Worm (Caenorhabditis elegans) whole organism, L1 larva: ENCODE results near the gene unc-51.
A peak's percentile ranks its signal among the peaks of the same experiment; 100 is the strongest.

Source experiments
- C04F5.9 ChIP-seq: sonication (generic microtip); optimal IDR thresholded peaks from 2 replicates; lab custom pipeline; 2016; ENCODE audit warnings: missing genetic modification characterization, missing compliant biosample characterization
- C16A3.4 ChIP-seq: fragments of 150-350 bp; optimal IDR thresholded peaks from 2 replicates; lab custom pipeline; 2014; ENCODE audit warnings: missing biosample characterization, missing genetic modification characterization
- alr-1 ChIP-seq: fragments of 200-800 bp; sonication (Bioruptor generic); optimal IDR thresholded peaks from 2 replicates; lab custom pipeline; 2018; ENCODE audit warnings: borderline replicate concordance, mild to moderate bottlenecking, missing genetic modification characterization, missing compliant biosample characterization
- aly-2 ChIP-seq: fragments of 150-350 bp; optimal IDR thresholded peaks from 2 replicates; lab custom pipeline; 2014; ENCODE audit warnings: missing biosample characterization, missing genetic modification characterization
- ama-1 ChIP-seq: fragments of 150-350 bp; optimal IDR thresholded peaks from 2 replicates; lab custom pipeline; 2014
- blmp-1 ChIP-seq: fragments of 150-350 bp; optimal IDR thresholded peaks from 2 replicates; lab custom pipeline; 2014; ENCODE audit warnings: missing biosample characterization, missing genetic modification characterization
- ceh-88 ChIP-seq: fragments of 200-800 bp; sonication (Bioruptor generic); IDR thresholded peaks from 2 replicates; pipeline ENCODE4 v1.3.6; 2022; ENCODE audit warnings: missing genetic modification characterization, missing compliant biosample characterization
- dsc-1 ChIP-seq: sonication (generic microtip); optimal IDR thresholded peaks from 2 replicates; lab custom pipeline; 2016; ENCODE audit warnings: mild to moderate bottlenecking, missing genetic modification characterization, missing compliant biosample characterization
- efl-1 ChIP-seq, 4 experiments: fragments of 150-350 bp; optimal IDR thresholded peaks in 3 of 4; peaks in 1 of 4; 1 replicate in 1 of 4; 2 replicates in 3 of 4; lab custom pipeline; 2014; ENCODE audit warnings: missing biosample characterization in 2 of 4, missing genetic modification characterization in 2 of 4, missing genetic modification reagents in 2 of 4
- elt-2 ChIP-seq: sonication (generic microtip); optimal IDR thresholded peaks from 2 replicates; lab custom pipeline; 2016; ENCODE audit warnings: missing genetic modification characterization, mild to moderate bottlenecking, inconsistent platforms, missing compliant biosample characterization, missing genetic modification reagents
- fkh-4 ChIP-seq: sonication (generic microtip); optimal IDR thresholded peaks from 2 replicates; lab custom pipeline; 2016; ENCODE audit warnings: missing compliant biosample characterization, missing genetic modification characterization, borderline replicate concordance
- fkh-8 ChIP-seq: sonication (generic microtip); optimal IDR thresholded peaks from 2 replicates; lab custom pipeline; 2016; ENCODE audit warnings: mild to moderate bottlenecking, missing genetic modification characterization, missing compliant biosample characterization
- hlh-17 ChIP-seq: fragments of 200-800 bp; sonication (Bioruptor generic); optimal IDR thresholded peaks from 2 replicates; lab custom pipeline; 2018; ENCODE audit warnings: missing genetic modification characterization, mild to moderate bottlenecking, missing compliant biosample characterization, moderate library complexity, borderline replicate concordance
- hlh-4 ChIP-seq: sonication (generic microtip); optimal IDR thresholded peaks from 2 replicates; lab custom pipeline; 2016; ENCODE audit warnings: mild to moderate bottlenecking, missing genetic modification characterization, missing compliant biosample characterization
- isw-1 ChIP-seq: fragments of 200-800 bp; sonication (Bioruptor generic); IDR thresholded peaks from 2 replicates; pipeline ENCODE4 v1.3.6; 2022; ENCODE audit warnings: missing genetic modification characterization, missing compliant biosample characterization
- lin-15B ChIP-seq: fragments of 150-350 bp; sonication (generic microtip); optimal IDR thresholded peaks from 3 replicates; lab custom pipeline; 2014; ENCODE audit warnings: missing biosample characterization, missing genetic modification characterization
- mab-9 ChIP-seq: fragments of 200-800 bp; sonication (Bioruptor generic); IDR thresholded peaks from 2 replicates; pipeline ENCODE4 v1.3.6; 2022; ENCODE audit warnings: missing genetic modification reagents, missing genetic modification characterization, missing compliant biosample characterization
- mdl-1 ChIP-seq, 2 experiments: fragments of 150-350 bp; optimal IDR thresholded peaks; 2 replicates each; lab custom pipeline; 2014 to 2017; ENCODE audit warnings: missing biosample characterization in 2 of 2, missing genetic modification characterization in 2 of 2, inconsistent platforms in 1 of 2
- mef-2 ChIP-seq: fragments of 150-350 bp; optimal IDR thresholded peaks from 2 replicates; lab custom pipeline; 2014; ENCODE audit warnings: missing biosample characterization, missing genetic modification characterization
- nhr-237 ChIP-seq: fragments of 150-350 bp; optimal IDR thresholded peaks from 2 replicates; lab custom pipeline; 2014; ENCODE audit warnings: missing biosample characterization, missing genetic modification characterization
- nhr-47 ChIP-seq: sonication (generic microtip); optimal IDR thresholded peaks from 2 replicates; lab custom pipeline; 2016; ENCODE audit warnings: mild to moderate bottlenecking, missing genetic modification characterization, moderate library complexity, missing compliant biosample characterization
- nhr-71 ChIP-seq: sonication (generic microtip); optimal IDR thresholded peaks from 2 replicates; lab custom pipeline; 2016; ENCODE audit warnings: mild to moderate bottlenecking, missing genetic modification characterization, moderate library complexity, missing compliant biosample characterization
- nhr-76 ChIP-seq: sonication (generic microtip); optimal IDR thresholded peaks from 2 replicates; lab custom pipeline; 2017; ENCODE audit warnings: missing biosample characterization, missing genetic modification characterization
- nhr-85 ChIP-seq: sonication (generic microtip); peaks from one replicate; lab custom pipeline; 2016; ENCODE audit warnings: missing genetic modification characterization, inconsistent platforms, missing compliant biosample characterization
- pax-3 ChIP-seq: fragments of 200-800 bp; sonication (Bioruptor generic); optimal IDR thresholded peaks from 2 replicates; lab custom pipeline; 2018; ENCODE audit warnings: mild to moderate bottlenecking, missing genetic modification characterization, moderate library complexity, missing compliant biosample characterization
- rnt-1 ChIP-seq: sonication (generic microtip); optimal IDR thresholded peaks from 2 replicates; lab custom pipeline; 2016; ENCODE audit warnings: mild to moderate bottlenecking, missing genetic modification characterization, moderate library complexity, missing compliant biosample characterization
- snu-23 ChIP-seq: sonication (generic microtip); optimal IDR thresholded peaks from 2 replicates; lab custom pipeline; 2016; ENCODE audit warnings: missing genetic modification characterization, missing compliant biosample characterization
- sox-4 ChIP-seq: sonication (generic microtip); optimal IDR thresholded peaks from 2 replicates; lab custom pipeline; 2016; ENCODE audit warnings: missing genetic modification characterization, missing compliant biosample characterization
- tlp-1 ChIP-seq: fragments of 150-350 bp; optimal IDR thresholded peaks from 2 replicates; lab custom pipeline; 2014; ENCODE audit warnings: missing biosample characterization, missing genetic modification characterization
- unc-130 ChIP-seq: fragments of 150-350 bp; optimal IDR thresholded peaks from 2 replicates; lab custom pipeline; 2017; ENCODE audit warnings: missing biosample characterization, missing genetic modification characterization, inconsistent platforms
- unc-86 ChIP-seq: sonication (generic microtip); optimal IDR thresholded peaks from 2 replicates; lab custom pipeline; 2016; ENCODE audit warnings: missing genetic modification characterization, missing compliant biosample characterization
- unc-98 ChIP-seq: fragments of 200-800 bp; sonication (Bioruptor generic); IDR thresholded peaks from 2 replicates; pipeline ENCODE4 v1.3.6; 2022; ENCODE audit warnings: missing genetic modification characterization, missing compliant biosample characterization
- zag-1 ChIP-seq: fragments of 150-350 bp; optimal IDR thresholded peaks from 2 replicates; lab custom pipeline; 2014; ENCODE audit warnings: missing biosample characterization, missing genetic modification characterization

unc-51 gene

ce11 chrV:19981832-19982462 is 22.3 kb downstream of the unc-51 start, which contains the start of gene Y60A3A.24:
Y60A3A.24 (minus strand) TSS chrV:19981882.
- TF ChIP-seq efl-1 (optimal IDR thresholded peaks at IDR 0.05; lab: Kevin White, UChicago) (no peak), efl-1 (GFP tag; optimal IDR thresholded peaks at IDR 0.05 in 1 of 2; lab: Kevin White, UChicago) (peak in 1 of 2 experiments; percentile 47), elt-2 (peak; percentile 60), tlp-1 (tag; lab: Kevin White, UChicago) (no peak), hlh-17 (no peak)

ce11 chrV:19978220-19978619 is 26.1 kb downstream of the unc-51 start, which contains the start of gene srh-183:
srh-183 (minus strand) TSS chrV:19978320.
- TF ChIP-seq nhr-71 (tag; lab: Kevin White, UChicago), result no peak
- no peak for TF ChIP-seq mab-9 (GFP tag; lab: Robert Waterston, UW)
- TF ChIP-seq mef-2 (tag; lab: Kevin White, UChicago), result no peak
- TF ChIP-seq fkh-8, result no peak

- TF ChIP-seq elt-2 (no peak), lin-15B (tag; lab: Kevin White, UChicago) (no peak), aly-2 (tag; lab: Kevin White, UChicago) (no peak), unc-86 (tag; lab: Kevin White, UChicago) (no peak), fkh-4 (tag; lab: Kevin White, UChicago) (no peak), nhr-237 (tag; lab: Kevin White, UChicago) (no peak), C16A3.4 (tag; lab: Kevin White, UChicago) (no peak), pax-3 (tag; lab: Kevin White, UChicago) (no peak), nhr-76 (tag; lab: Kevin White, UChicago) (no peak), unc-130 (tag; lab: Kevin White, UChicago) (no peak), rnt-1 (tag; lab: Kevin White, UChicago) (no peak)
Measured at ce11 chrV:19972984-19973383, 31.3 kb downstream of the unc-51 start, which contains the start of gene srh-173. srh-173 (plus strand) TSS chrV:19973284.

- no peak for TF ChIP-seq alr-1
- no peak for TF ChIP-seq efl-1 (optimal IDR thresholded peaks at IDR 0.05; lab: Kevin White, UChicago)
- TF ChIP-seq efl-1 (GFP tag; optimal IDR thresholded peaks at IDR 0.05 in 1 of 2; lab: Kevin White, UChicago), result peak in 1 of 2 experiments; percentile 69
Measured at ce11 chrV:19965626-19966025, 38.7 kb downstream of the unc-51 start, which contains the start of gene srh-171. srh-171 (plus strand) TSS chrV:19965700.

ce11 chrV:19961971-19962370 is 42.3 kb downstream of the unc-51 start:
- no peak for TF ChIP-seq blmp-1 (tag; lab: Kevin White, UChicago)
- TF ChIP-seq lin-15B (tag; lab: Kevin White, UChicago), result no peak
- TF ChIP-seq dsc-1 (tag; lab: Kevin White, UChicago), result no peak
- no peak for TF ChIP-seq zag-1 (tag; lab: Kevin White, UChicago)
- TF ChIP-seq mef-2 (tag; lab: Kevin White, UChicago), result no peak
- no peak for TF ChIP-seq nhr-85 (tag; lab: Kevin White, UChicago)
- no peak for TF ChIP-seq ceh-88
- no peak for TF ChIP-seq unc-98 (GFP tag; lab: Robert Waterston, UW)
- no peak for TF ChIP-seq C16A3.4 (tag; lab: Kevin White, UChicago)
- TF ChIP-seq sox-4 (tag; lab: Kevin White, UChicago), result no peak
- no peak for TF ChIP-seq hlh-4

- TF ChIP-seq blmp-1 (tag; lab: Kevin White, UChicago) (no peak), C04F5.9 (no peak), hlh-4 (no peak), snu-23 (GFP tag; lab: Kevin White, UChicago) (no peak), nhr-47 (tag; lab: Kevin White, UChicago) (no peak), isw-1 (no peak), nhr-85 (tag; lab: Kevin White, UChicago) (no peak), ama-1 (no peak), mdl-1 (tag; optimal IDR thresholded peaks at IDR 0.05; lab: Kevin White, UChicago) (no peak)
Measured at ce11 chrV:19958744-19959143, 45.5 kb downstream of the unc-51 start, which contains the start of gene srh-172. srh-172 (plus strand) TSS chrV:19959044.
